Fruit fly (Drosophila melanogaster): Measurements from ENCODE around the gene CG7886.

The CG7886 gene

DNA sequence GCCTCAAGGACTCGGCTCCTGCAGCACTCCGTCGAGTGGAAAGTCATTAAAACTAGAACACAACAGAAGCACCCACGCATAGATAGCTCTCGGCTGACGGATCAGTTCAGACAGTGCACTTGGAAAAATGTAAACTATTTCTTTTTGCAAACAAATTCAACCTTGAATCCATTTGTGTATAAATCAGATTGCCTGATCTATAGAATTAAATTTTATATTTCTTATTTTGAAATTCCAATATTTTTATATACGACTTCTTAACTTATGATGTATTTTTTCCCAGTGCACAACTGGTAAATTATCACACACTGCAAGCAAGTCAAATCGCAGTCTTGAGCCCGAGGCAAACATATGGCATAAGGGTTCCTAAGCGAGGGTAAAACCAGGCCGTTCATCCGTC is 32.4 kb upstream of the CG7886 start (continued):
- TF ChIP-seq pum (GFP tag; optimal IDR thresholded peaks at IDR 0.05) (peak; percentile 22), CG10147 (GFP tag; optimal IDR thresholded peaks at IDR 0.05) (no peak), CG16813 (GFP tag; IDR thresholded peaks at IDR 0.05; ENCODE audit: partially characterized antibody) (no peak), pnt (GFP tag; optimal IDR thresholded peaks at IDR 0.05) (peak; percentile 14), Ravus (GFP tag; IDR thresholded peaks at IDR 0.05) (no peak), mam (GFP tag; optimal IDR thresholded peaks at IDR 0.05) (no peak), CG12299 (tag; optimal IDR thresholded peaks at IDR 0.05) (no peak), CG4730 (GFP tag; IDR thresholded peaks at IDR 0.05) (peak; percentile 34; the same call in 1 of the 2 replicates), exex (tag; optimal IDR thresholded peaks at IDR 0.05) (no peak), ERR (GFP tag; optimal IDR thresholded peaks at IDR 0.05) (no peak), Eip74EF (GFP tag; optimal IDR thresholded peaks at IDR 0.05) (peak in 1 of 2 experiments; percentile 0), yki (optimal IDR thresholded peaks at IDR 0.05) (no peak), p53 (GFP tag; optimal IDR thresholded peaks at IDR 0.05) (no peak), CG10366 (GFP tag; IDR thresholded peaks at IDR 0.05) (peak; percentile 51), Drgx (GFP tag; IDR thresholded peaks at IDR 0.05) (peak; percentile 65), Bdp1 (GFP tag; optimal IDR thresholded peaks at IDR 0.05) (peak; percentile 22), Doc2 (GFP tag; IDR thresholded peaks at IDR 0.05) (no peak), Vsx1 (GFP tag; optimal IDR thresholded peaks at IDR 0.05) (no peak), CG8924 (tag; optimal IDR thresholded peaks at IDR 0.05) (peak; percentile 78), CG10321 (GFP tag; IDR thresholded peaks at IDR 0.05) (no peak), CG2678 (tag; optimal IDR thresholded peaks at IDR 0.05) (peak; percentile 63), CG3065 (GFP tag; optimal IDR thresholded peaks at IDR 0.05) (peak; percentile 29), bab2 (GFP tag; optimal IDR thresholded peaks at IDR 0.05) (peak; percentile 41), sisA (GFP tag; IDR thresholded peaks at IDR 0.05) (peak; percentile 66), sima (GFP tag; optimal IDR thresholded peaks at IDR 0.05) (no peak), PHDP (tag; optimal IDR thresholded peaks at IDR 0.05) (peak; percentile 10), Taf1 (GFP tag; IDR thresholded peaks at IDR 0.05) (no peak), Blimp-1 (GFP tag; optimal IDR thresholded peaks at IDR 0.05) (peak; percentile 68), Nf-YA (GFP tag; IDR thresholded peaks at IDR 0.05) (0 out of 2 replicates have a peak, but pooled peaks have one; percentile 32), CG6689 (GFP tag; IDR thresholded peaks at IDR 0.05) (peak; percentile 76), CG9876 (GFP tag; optimal IDR thresholded peaks at IDR 0.05) (no peak), tna (GFP tag; IDR thresholded peaks at IDR 0.05; ENCODE audit: partially characterized antibody) (no peak), ken (GFP tag; IDR thresholded peaks at IDR 0.05) (peak; percentile 50; the same call in 1 of the 3 replicates), CG10267 (tag; optimal IDR thresholded peaks at IDR 0.05) (peak; percentile 81), crp (GFP tag; optimal IDR thresholded peaks at IDR 0.05) (no peak), Ssrp (tag; optimal IDR thresholded peaks at IDR 0.05) (peak; percentile 67), slou (GFP tag; optimal IDR thresholded peaks at IDR 0.05) (no peak), emc (GFP tag; optimal IDR thresholded peaks at IDR 0.05) (no peak), Abd-B (GFP tag; optimal IDR thresholded peaks at IDR 0.05) (peak; percentile 21), CG6813 (GFP tag; optimal IDR thresholded peaks at IDR 0.05) (peak; percentile 74), HLH3B (GFP tag; IDR thresholded peaks at IDR 0.05) (peak; percentile 40; the same call in 1 of the 2 replicates), bowl (GFP tag; IDR thresholded peaks at IDR 0.05) (no peak), CG17802 (tag; optimal IDR thresholded peaks at IDR 0.05) (no peak), NK7.1 (GFP tag; optimal IDR thresholded peaks at IDR 0.05) (no peak), CTCF (GFP tag; optimal IDR thresholded peaks at IDR 0.05) (no peak), Scr (GFP tag; IDR thresholded peaks at IDR 0.05; ENCODE audit: partially characterized antibody) (no peak), Trl (optimal IDR thresholded peaks at IDR 0.05) (no peak), Trl (GFP tag; optimal IDR thresholded peaks at IDR 0.05) (no peak), CG12104 (GFP tag; optimal IDR thresholded peaks at IDR 0.05) (peak; percentile 54), H15 (GFP tag; IDR thresholded peaks at IDR 0.05) (peak; percentile 55; the same call in 1 of the 3 replicates), cas (GFP tag; IDR thresholded peaks at IDR 0.05) (no peak), NfI (GFP tag; optimal IDR thresholded peaks at IDR 0.05) (no peak)

Data from whole organism, embryonic.